Worm (Caenorhabditis elegans) whole organism, L1 larva: ENCODE data around the gene ldp-1.

ENCODE experiments used
- C34B4.2 ChIP-seq: sonication (generic microtip); optimal IDR thresholded peaks from 2 replicates; lab custom pipeline; 2017; ENCODE audit warnings: mild to moderate bottlenecking, missing genetic modification characterization, missing compliant biosample characterization
- F16B12.6 ChIP-seq: fragments of 150-350 bp; optimal IDR thresholded peaks from 2 replicates; lab custom pipeline; 2014; ENCODE audit warnings: missing biosample characterization, missing genetic modification characterization
- aha-1 ChIP-seq: fragments of 150-350 bp; optimal IDR thresholded peaks from 2 replicates; lab custom pipeline; 2014; ENCODE audit warnings: missing biosample characterization, missing genetic modification characterization
- aly-2 ChIP-seq: fragments of 150-350 bp; optimal IDR thresholded peaks from 2 replicates; lab custom pipeline; 2014; ENCODE audit warnings: missing biosample characterization, missing genetic modification characterization
- ama-1 ChIP-seq: fragments of 150-350 bp; optimal IDR thresholded peaks from 2 replicates; lab custom pipeline; 2014
- blmp-1 ChIP-seq: fragments of 150-350 bp; optimal IDR thresholded peaks from 2 replicates; lab custom pipeline; 2014; ENCODE audit warnings: missing biosample characterization, missing genetic modification characterization
- ceh-82 ChIP-seq, 3 experiments: fragments of 150-350 bp in 1 of 3; sonication (generic microtip) in 2 of 3; optimal IDR thresholded peaks; 2 replicates each; lab custom pipeline; 2014 to 2017; ENCODE audit warnings: missing biosample characterization in 3 of 3, missing genetic modification characterization in 3 of 3
- dpl-1 ChIP-seq, 3 experiments: fragments of 150-350 bp in 2 of 3; sonication (generic microtip) in 1 of 3; optimal IDR thresholded peaks; 2 replicates each; lab custom pipeline; 2014 to 2017; ENCODE audit warnings: missing biosample characterization in 3 of 3, missing genetic modification characterization in 3 of 3, missing genetic modification reagents in 3 of 3
- dsc-1 ChIP-seq: sonication (generic microtip); optimal IDR thresholded peaks from 2 replicates; lab custom pipeline; 2016; ENCODE audit warnings: mild to moderate bottlenecking, missing genetic modification characterization, missing compliant biosample characterization
- efl-1 ChIP-seq, 4 experiments: fragments of 150-350 bp; optimal IDR thresholded peaks in 3 of 4; peaks in 1 of 4; 1 replicate in 1 of 4; 2 replicates in 3 of 4; lab custom pipeline; 2014; ENCODE audit warnings: missing biosample characterization in 2 of 4, missing genetic modification characterization in 2 of 4, missing genetic modification reagents in 2 of 4
- efl-3 ChIP-seq: fragments of 200-800 bp; sonication (Bioruptor generic); optimal IDR thresholded peaks from 2 replicates; lab custom pipeline; 2018; ENCODE audit warnings: mild to moderate bottlenecking, missing genetic modification characterization, missing compliant biosample characterization
- egl-13 ChIP-seq: sonication (generic microtip); optimal IDR thresholded peaks from 2 replicates; lab custom pipeline; 2016; ENCODE audit warnings: missing genotype, missing genetic modification reagents, missing genetic modification characterization, missing compliant biosample characterization
- egl-27 ChIP-seq, 2 experiments: fragments of 150-350 bp in 1 of 2; sonication (generic microtip); optimal IDR thresholded peaks; 3 replicates each; lab custom pipeline; 2017 to 2018; ENCODE audit warnings: missing biosample characterization in 2 of 2, missing genetic modification characterization in 2 of 2, missing genetic modification reagents in 2 of 2
- elt-2 ChIP-seq: sonication (generic microtip); optimal IDR thresholded peaks from 2 replicates; lab custom pipeline; 2016; ENCODE audit warnings: missing genetic modification characterization, mild to moderate bottlenecking, inconsistent platforms, missing compliant biosample characterization, missing genetic modification reagents
- elt-3 ChIP-seq, 6 experiments: fragments of 150-350 bp in 1 of 6; sonication (generic microtip); optimal IDR thresholded peaks; 2 replicates each; lab custom pipeline; 2017 to 2018; ENCODE audit warnings: missing biosample characterization in 6 of 6, missing genetic modification characterization in 6 of 6, inconsistent platforms in 1 of 6
- fkh-10 ChIP-seq: sonication (generic microtip); optimal IDR thresholded peaks from 2 replicates; lab custom pipeline; 2017; ENCODE audit warnings: missing biosample characterization, missing genetic modification reagents, missing genetic modification characterization
- fkh-8 ChIP-seq: sonication (generic microtip); optimal IDR thresholded peaks from 2 replicates; lab custom pipeline; 2016; ENCODE audit warnings: mild to moderate bottlenecking, missing genetic modification characterization, missing compliant biosample characterization
- grh-1 ChIP-seq: fragments of 200-800 bp; sonication (Bioruptor generic); IDR thresholded peaks from 2 replicates; pipeline ENCODE4 v1.3.6; 2022; ENCODE audit warnings: missing genetic modification reagents, missing genetic modification characterization, missing compliant biosample characterization
- isw-1 ChIP-seq: fragments of 200-800 bp; sonication (Bioruptor generic); IDR thresholded peaks from 2 replicates; pipeline ENCODE4 v1.3.6; 2022; ENCODE audit warnings: missing genetic modification characterization, missing compliant biosample characterization
- jun-1 ChIP-seq: fragments of 150-350 bp; optimal IDR thresholded peaks from 2 replicates; lab custom pipeline; 2014; ENCODE audit warnings: missing biosample characterization, missing genetic modification reagents, missing genetic modification characterization
- lin-15B ChIP-seq: fragments of 150-350 bp; sonication (generic microtip); optimal IDR thresholded peaks from 3 replicates; lab custom pipeline; 2014; ENCODE audit warnings: missing biosample characterization, missing genetic modification characterization
- lin-35 ChIP-seq, 2 experiments: fragments of 150-350 bp; optimal IDR thresholded peaks; 2 replicates each; lab custom pipeline; 2014; ENCODE audit warnings: missing biosample characterization in 2 of 2, missing genetic modification characterization in 2 of 2, missing genetic modification reagents in 2 of 2
- lir-3 ChIP-seq: sonication (generic microtip); optimal IDR thresholded peaks from 2 replicates; lab custom pipeline; 2016; ENCODE audit warnings: mild to moderate bottlenecking, missing genetic modification characterization, moderate library complexity, missing compliant biosample characterization; ENCODE audit not compliant: poor library complexity
- lsy-2 ChIP-seq, 2 experiments: fragments of 150-350 bp; optimal IDR thresholded peaks; 2 replicates each; lab custom pipeline; 2014; ENCODE audit warnings: missing biosample characterization in 2 of 2, missing genetic modification characterization in 2 of 2
- mdl-1 ChIP-seq, 2 experiments: fragments of 150-350 bp; optimal IDR thresholded peaks; 2 replicates each; lab custom pipeline; 2014 to 2017; ENCODE audit warnings: missing biosample characterization in 2 of 2, missing genetic modification characterization in 2 of 2, inconsistent platforms in 1 of 2
- mef-2 ChIP-seq: fragments of 150-350 bp; optimal IDR thresholded peaks from 2 replicates; lab custom pipeline; 2014; ENCODE audit warnings: missing biosample characterization, missing genetic modification characterization
- nhr-20 ChIP-seq: sonication (generic microtip); optimal IDR thresholded peaks from 2 replicates; lab custom pipeline; 2016; ENCODE audit warnings: mild to moderate bottlenecking, missing genetic modification characterization, missing compliant biosample characterization
- nhr-76 ChIP-seq: sonication (generic microtip); optimal IDR thresholded peaks from 2 replicates; lab custom pipeline; 2017; ENCODE audit warnings: missing biosample characterization, missing genetic modification characterization
- nhr-85 ChIP-seq: sonication (generic microtip); peaks from one replicate; lab custom pipeline; 2016; ENCODE audit warnings: missing genetic modification characterization, inconsistent platforms, missing compliant biosample characterization
- pax-3 ChIP-seq: fragments of 200-800 bp; sonication (Bioruptor generic); optimal IDR thresholded peaks from 2 replicates; lab custom pipeline; 2018; ENCODE audit warnings: mild to moderate bottlenecking, missing genetic modification characterization, moderate library complexity, missing compliant biosample characterization
- rnt-1 ChIP-seq: sonication (generic microtip); optimal IDR thresholded peaks from 2 replicates; lab custom pipeline; 2016; ENCODE audit warnings: mild to moderate bottlenecking, missing genetic modification characterization, moderate library complexity, missing compliant biosample characterization
- skn-1 ChIP-seq: fragments of 150-350 bp; optimal IDR thresholded peaks from 2 replicates; lab custom pipeline; 2014; ENCODE audit warnings: missing biosample characterization, missing genetic modification characterization
- snpc-4 ChIP-seq: fragments of 150-350 bp; optimal IDR thresholded peaks from 2 replicates; lab custom pipeline; 2014; ENCODE audit warnings: missing biosample characterization, missing genetic modification characterization
- sox-4 ChIP-seq: sonication (generic microtip); optimal IDR thresholded peaks from 2 replicates; lab custom pipeline; 2016; ENCODE audit warnings: missing genetic modification characterization, missing compliant biosample characterization
- sptf-1 ChIP-seq: fragments of 150-350 bp; optimal IDR thresholded peaks from 2 replicates; lab custom pipeline; 2014; ENCODE audit warnings: missing biosample characterization, missing genetic modification characterization
- sup-37 ChIP-seq: fragments of 200-800 bp; sonication (Bioruptor generic); optimal IDR thresholded peaks from 2 replicates; lab custom pipeline; 2018; ENCODE audit warnings: mild to moderate bottlenecking, missing genetic modification characterization, missing compliant biosample characterization
- tbx-2 ChIP-seq: sonication (generic microtip); optimal IDR thresholded peaks from 2 replicates; lab custom pipeline; 2016; ENCODE audit warnings: missing genetic modification characterization, missing compliant biosample characterization
- unc-62 ChIP-seq: fragments of 150-350 bp; optimal IDR thresholded peaks from 2 replicates; lab custom pipeline; 2014; ENCODE audit warnings: missing biosample characterization, missing genetic modification reagents, missing genetic modification characterization
- xbp-1 ChIP-seq: sonication (generic microtip); optimal IDR thresholded peaks from 2 replicates; lab custom pipeline; 2016; ENCODE audit warnings: missing genetic modification characterization, missing compliant biosample characterization
- zip-4 ChIP-seq: fragments of 200-800 bp; sonication (Bioruptor generic); optimal IDR thresholded peaks from 2 replicates; lab custom pipeline; 2018; ENCODE audit warnings: mild to moderate bottlenecking, missing genetic modification characterization, moderate library complexity, missing compliant biosample characterization
- ztf-11 ChIP-seq, 2 experiments: sonication (generic microtip); optimal IDR thresholded peaks; 2 replicates each; lab custom pipeline; 2016 to 2017; ENCODE audit warnings: missing genetic modification characterization in 2 of 2, missing biosample characterization in 1 of 2, missing compliant biosample characterization in 1 of 2
- ztf-4 ChIP-seq: fragments of 150-350 bp; optimal IDR thresholded peaks from 2 replicates; lab custom pipeline; 2014; ENCODE audit warnings: missing biosample characterization, missing genetic modification characterization

The ldp-1 gene

DNA sequence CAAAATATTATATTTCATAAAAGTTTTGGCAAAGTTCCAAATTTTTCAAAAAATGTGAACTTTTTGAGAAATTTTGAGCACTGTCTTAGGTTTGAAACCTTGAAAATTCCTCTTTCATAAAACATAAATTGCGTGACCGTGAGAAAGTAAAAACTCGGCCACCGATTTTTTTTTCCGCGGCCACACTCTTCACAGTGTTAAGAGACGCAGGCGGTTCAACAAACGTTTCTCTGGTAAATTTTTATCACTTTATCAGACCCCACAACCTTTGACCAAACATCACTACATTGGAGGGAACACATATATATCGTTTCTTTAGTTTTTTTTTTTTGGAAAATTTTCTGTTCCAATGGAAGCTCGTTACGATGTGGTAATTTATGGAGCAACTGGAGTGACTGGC lies 4.8 kb upstream of the ldp-1 start, which contains the start of gene F22F7.2:
Gene F22F7.2 (plus strand): TSS at position 266 of the 400 bp plus-strand sequence.
- TF ChIP-seq mdl-1 (tag; optimal IDR thresholded peaks at IDR 0.05; lab: Kevin White, UChicago), result no peak
- TF ChIP-seq nhr-85 (tag; lab: Kevin White, UChicago), result no peak
- TF ChIP-seq nhr-20 (tag; lab: Kevin White, UChicago), result peak; percentile 68
- TF ChIP-seq dpl-1 (GFP tag; optimal IDR thresholded peaks at IDR 0.05; lab: Kevin White, UChicago), result peak in 1 of 3 experiments; percentile 6
- TF ChIP-seq unc-62, result no peak
- TF ChIP-seq jun-1 (tag; lab: Kevin White, UChicago), result no peak
- no peak for TF ChIP-seq fkh-10 (GFP tag; lab: Kevin White, UChicago)
- no peak for TF ChIP-seq sup-37 (GFP tag; lab: Kevin White, UChicago)
- no peak for TF ChIP-seq efl-3
- peak; percentile 50 for TF ChIP-seq rnt-1 (tag; lab: Kevin White, UChicago)
- peak; percentile 9 for TF ChIP-seq blmp-1 (tag; lab: Kevin White, UChicago)
- no peak for TF ChIP-seq nhr-76 (tag; lab: Kevin White, UChicago)
- no peak for TF ChIP-seq sox-4 (tag; lab: Kevin White, UChicago)
- no peak for TF ChIP-seq elt-2 (tag; lab: Kevin White, UChicago)
- TF ChIP-seq egl-13 (tag; lab: Kevin White, UChicago), result no peak
- TF ChIP-seq lin-15B, result no peak
- TF ChIP-seq ztf-11 (tag; optimal IDR thresholded peaks at IDR 0.05; lab: Kevin White, UChicago), result no peak
- peak in 1 of 6 experiments; percentile 37 for TF ChIP-seq elt-3 (tag; optimal IDR thresholded peaks at IDR 0.05; lab: Kevin White, UChicago)
- TF ChIP-seq lin-35 (GFP tag; optimal IDR thresholded peaks at IDR 0.05; lab: Kevin White, UChicago), result peak in 1 of 2 experiments; percentile 29
- no peak for TF ChIP-seq F16B12.6 (tag; lab: Kevin White, UChicago)
- TF ChIP-seq grh-1 (GFP tag; lab: Robert Waterston, UW), result no peak
- TF ChIP-seq aly-2 (tag; lab: Kevin White, UChicago), result no peak
- no peak for TF ChIP-seq fkh-8
- TF ChIP-seq tbx-2, result no peak
- TF ChIP-seq skn-1 (tag; lab: Kevin White, UChicago), result no peak
- TF ChIP-seq pax-3, result no peak
- TF ChIP-seq efl-1 (optimal IDR thresholded peaks at IDR 0.05; lab: Kevin White, UChicago), result peak; percentile 15 to 19
- peak in 1 of 2 experiments; percentile 38 for TF ChIP-seq efl-1 (GFP tag; optimal IDR thresholded peaks at IDR 0.05 in 1 of 2; lab: Kevin White, UChicago)
- TF ChIP-seq mef-2, result no peak

- no peak for TF ChIP-seq xbp-1
- no peak for TF ChIP-seq ztf-4 (tag; lab: Kevin White, UChicago)
- TF ChIP-seq elt-2 (tag; lab: Kevin White, UChicago), result no peak
- no peak for TF ChIP-seq efl-1 (optimal IDR thresholded peaks at IDR 0.05; lab: Kevin White, UChicago)
- TF ChIP-seq efl-1 (GFP tag; optimal IDR thresholded peaks at IDR 0.05 in 1 of 2; lab: Kevin White, UChicago), result no peak
- TF ChIP-seq egl-27 (tag; optimal IDR thresholded peaks at IDR 0.05; lab: Kevin White, UChicago), result no peak
These were observed 4.2 kb upstream of the ldp-1 start for ce11 chrV:2123164-2123563.

DNA sequence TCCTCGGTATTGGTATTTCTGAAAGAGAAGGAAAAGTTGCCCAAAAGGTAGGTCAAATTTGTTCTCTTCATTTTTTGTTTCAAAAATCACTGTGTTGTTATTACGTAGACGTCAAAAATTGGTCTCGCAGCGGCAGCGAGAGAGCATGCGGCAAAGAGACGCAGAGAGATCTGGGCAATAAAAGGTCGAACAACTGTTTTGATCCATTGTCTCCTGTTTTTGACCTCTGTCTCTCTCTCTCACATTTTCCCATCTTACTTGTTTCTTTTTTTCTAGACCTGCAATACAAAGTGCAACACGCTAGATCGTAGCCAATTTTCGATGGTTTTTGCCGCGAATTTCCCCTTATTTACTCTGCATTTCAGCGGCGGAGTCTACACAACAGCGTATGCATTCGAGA lies 781 bp upstream of the ldp-1 start:
- TF ChIP-seq grh-1 (GFP tag; lab: Robert Waterston, UW) (no peak), rnt-1 (tag; lab: Kevin White, UChicago) (peak; percentile 73), efl-1 (optimal IDR thresholded peaks at IDR 0.05; lab: Kevin White, UChicago) (no peak), efl-1 (GFP tag; optimal IDR thresholded peaks at IDR 0.05 in 1 of 2; lab: Kevin White, UChicago) (peak in 1 of 2 experiments; percentile 88)

DNA sequence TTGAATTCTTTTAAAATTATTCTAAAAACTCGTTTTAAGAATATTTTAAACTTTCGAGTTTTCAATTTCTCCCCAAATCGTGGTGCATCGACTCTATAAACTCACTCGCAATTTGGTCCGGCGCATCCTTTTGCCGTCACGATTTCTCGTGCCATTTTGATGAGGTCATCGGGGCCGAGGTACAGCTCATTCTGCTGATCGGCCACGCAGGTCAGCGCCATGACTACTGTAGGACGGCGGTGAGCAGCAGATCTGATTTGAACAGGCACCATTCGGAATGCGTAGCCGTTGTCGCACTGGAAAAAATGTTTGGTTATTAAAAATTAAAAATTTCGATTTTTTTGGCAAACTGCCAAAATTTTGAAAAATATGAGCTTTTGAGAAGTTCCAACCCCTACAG lies 5.3 kb downstream of the ldp-1 start:
- TF ChIP-seq aha-1 (tag; lab: Kevin White, UChicago) (no peak), rnt-1 (tag; lab: Kevin White, UChicago) (peak; percentile 16)
- TF ChIP-seq, all 84 proteins: peak for 1

DNA sequence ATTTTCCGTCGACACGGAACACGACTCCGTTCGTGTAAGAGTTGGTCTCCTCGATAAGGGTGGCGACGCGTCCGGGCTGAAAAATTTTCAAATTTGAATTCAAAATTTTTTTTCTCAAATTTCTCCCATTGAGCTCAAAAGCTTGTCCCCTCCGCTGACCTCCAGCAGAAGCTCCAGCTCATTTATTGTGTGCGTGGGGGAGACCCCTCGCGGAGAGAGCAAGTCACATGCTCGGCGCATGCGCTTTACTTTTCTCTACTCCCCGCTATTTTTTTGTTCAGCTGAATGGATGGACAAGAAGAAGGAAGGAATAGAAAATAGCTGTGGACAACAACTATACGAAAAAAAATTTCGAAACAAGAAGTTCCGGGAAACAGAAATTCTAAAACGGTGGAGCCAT lies 6.2 kb downstream of the ldp-1 start:
- TF ChIP-seq rnt-1 (tag; lab: Kevin White, UChicago), result peak; percentile 64
- no peak for TF ChIP-seq nhr-76 (tag; lab: Kevin White, UChicago)
- no peak for TF ChIP-seq zip-4 (GFP tag; lab: Kevin White, UChicago)
- peak; percentile 19 for TF ChIP-seq mef-2
- TF ChIP-seq C34B4.2 (tag; lab: Kevin White, UChicago), result no peak
- TF ChIP-seq fkh-8, result peak; percentile 86
- peak; percentile 64 for TF ChIP-seq dsc-1 (tag; lab: Kevin White, UChicago)
- peak in 1 of 2 experiments; percentile 19 for TF ChIP-seq ztf-11 (tag; optimal IDR thresholded peaks at IDR 0.05; lab: Kevin White, UChicago)
- no peak for TF ChIP-seq ztf-4 (tag; lab: Kevin White, UChicago)
- peak; percentile 33 for TF ChIP-seq isw-1
- TF ChIP-seq lsy-2 (tag; optimal IDR thresholded peaks at IDR 0.05; lab: Kevin White, UChicago), result peak; percentile 60 to 72
- peak; percentile 64 for TF ChIP-seq nhr-20 (tag; lab: Kevin White, UChicago)
- peak; percentile 2 for TF ChIP-seq snpc-4
- peak; percentile 40 to 85 (median 61) for TF ChIP-seq ceh-82 (tag; optimal IDR thresholded peaks at IDR 0.05; lab: Kevin White, UChicago)
- peak; percentile 53 for TF ChIP-seq skn-1 (tag; lab: Kevin White, UChicago)
- peak; percentile 53 for TF ChIP-seq xbp-1
- no peak for TF ChIP-seq sptf-1
- TF ChIP-seq lir-3, result peak; percentile 22
- peak; percentile 2 for TF ChIP-seq jun-1 (tag; lab: Kevin White, UChicago)
- TF ChIP-seq ama-1 (lab: Kevin White, UChicago), result no peak
